Worm (Caenorhabditis elegans) whole organism, mixed stage, embryonic: ENCODE measurements around the gene Y43F8B.22.

Experiments
- ceh-83 ChIP-seq: fragments of 200-800 bp; sonication (Bioruptor generic); optimal IDR thresholded peaks from 2 replicates; lab custom pipeline; 2018; ENCODE audit warnings: mild to moderate bottlenecking, missing genetic modification characterization, missing compliant biosample characterization
- elt-1 ChIP-seq: sonication (generic microtip); optimal IDR thresholded peaks from 2 replicates; lab custom pipeline; 2017; ENCODE audit warnings: missing genetic modification characterization, mild to moderate bottlenecking, missing compliant biosample characterization, antibody characterized with exemption, moderate library complexity, borderline replicate concordance; ENCODE audit not compliant: insufficient read depth
- elt-3 ChIP-seq: fragments of 150-350 bp; optimal IDR thresholded peaks from 2 replicates; lab custom pipeline; 2014; ENCODE audit warnings: missing biosample characterization, missing genetic modification characterization
- lin-32 ChIP-seq: fragments of 200-800 bp; sonication (Bioruptor generic); optimal IDR thresholded peaks from 2 replicates; lab custom pipeline; 2018; ENCODE audit warnings: mild to moderate bottlenecking, missing genetic modification characterization, missing compliant biosample characterization
- mep-1 ChIP-seq: fragments of 150-350 bp; optimal IDR thresholded peaks from 2 replicates; lab custom pipeline; 2017; ENCODE audit warnings: missing biosample characterization, missing genetic modification reagents, missing genetic modification characterization, inconsistent platforms
- nhr-237 ChIP-seq: fragments of 150-350 bp; optimal IDR thresholded peaks from 2 replicates; lab custom pipeline; 2014; ENCODE audit warnings: missing biosample characterization, missing genetic modification characterization
- pha-4 ChIP-seq: fragments of 150-350 bp; optimal IDR thresholded peaks from 2 replicates; lab custom pipeline; 2018; ENCODE audit warnings: missing biosample characterization, missing genetic modification reagents, missing genetic modification characterization
- snpc-4 ChIP-seq: fragments of 150-350 bp; optimal IDR thresholded peaks from 2 replicates; lab custom pipeline; 2014; ENCODE audit warnings: missing biosample characterization, missing genetic modification characterization
- sptf-1 ChIP-seq: sonication (generic microtip); optimal IDR thresholded peaks from 2 replicates; lab custom pipeline; 2017; ENCODE audit warnings: mild to moderate bottlenecking, missing genetic modification characterization, moderate library complexity, missing compliant biosample characterization
- tbx-8 ChIP-seq: fragments of 200-800 bp; sonication (Bioruptor generic); optimal IDR thresholded peaks from 2 replicates; lab custom pipeline; 2018; ENCODE audit warnings: mild to moderate bottlenecking, missing genetic modification characterization, moderate library complexity, missing compliant biosample characterization
- ztf-11 ChIP-seq: fragments of 150-350 bp; optimal IDR thresholded peaks from 2 replicates; lab custom pipeline; 2014; ENCODE audit warnings: missing biosample characterization, missing genetic modification characterization

DNA sequence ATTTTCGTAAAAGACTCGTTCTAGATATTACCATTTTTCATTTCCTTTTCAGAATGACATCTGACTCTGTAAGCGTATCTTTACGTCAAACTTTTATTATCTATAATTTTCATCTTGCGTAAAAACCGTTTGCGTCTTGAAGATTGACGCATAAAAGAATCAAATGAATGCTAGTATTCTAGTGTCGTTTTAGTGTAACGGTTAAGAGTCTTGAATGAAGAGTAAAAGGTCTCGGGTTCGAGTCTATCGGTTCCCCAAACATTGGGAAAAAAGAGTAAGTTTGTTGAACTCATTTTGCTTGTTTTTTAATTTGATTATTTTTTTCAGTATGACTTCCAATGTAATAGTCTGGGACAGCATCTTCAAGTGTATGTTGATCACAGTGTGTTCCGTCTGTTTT, 1.9 kb downstream of the Y43F8B.22 start, which contains the start of gene Y43F8B.17:
- no peak for TF ChIP-seq tbx-8 (GFP tag; lab: Kevin White, UChicago)
- no peak for TF ChIP-seq nhr-237 (tag; lab: Kevin White, UChicago)
- TF ChIP-seq sptf-1 (tag; lab: Kevin White, UChicago), result no peak
- TF ChIP-seq elt-1 (tag; lab: Kevin White, UChicago), result no peak
- no peak for TF ChIP-seq pha-4 (tag; lab: Kevin White, UChicago)
- TF ChIP-seq lin-32, result no peak
- no peak for TF ChIP-seq mep-1 (tag; lab: Kevin White, UChicago)
- TF ChIP-seq snpc-4 (tag; lab: Kevin White, UChicago), result no peak
- TF ChIP-seq ceh-83 (GFP tag; lab: Kevin White, UChicago), result no peak
- TF ChIP-seq ztf-11 (tag; lab: Kevin White, UChicago), result no peak
- TF ChIP-seq elt-3 (tag; lab: Kevin White, UChicago), result no peak
